Worm (Caenorhabditis elegans): Measurements from ENCODE around the gene idpp-2.

DNA sequence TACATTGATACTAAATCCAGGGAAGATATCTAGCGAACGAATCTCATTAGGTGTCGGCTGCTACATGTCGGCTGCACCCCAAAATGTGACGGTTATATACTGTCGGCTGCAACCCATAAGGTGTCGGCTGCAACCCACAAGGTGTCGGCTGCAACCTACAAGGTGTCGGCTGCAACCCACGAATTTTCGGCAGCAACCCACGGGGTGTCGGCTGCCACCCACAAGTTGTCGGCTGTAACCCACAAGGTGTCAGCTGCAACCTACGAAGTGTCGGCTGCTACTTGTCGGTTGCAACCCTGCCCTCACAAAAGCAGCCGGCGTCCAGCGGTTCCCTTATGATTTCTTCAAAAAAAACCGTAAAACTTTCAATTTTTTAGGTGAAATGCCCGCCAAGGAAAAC lies 28.4 kb downstream of the idpp-2 start:
- TF ChIP-seq sdc-2 (tag; optimal IDR thresholded peaks at IDR 0.05), result no peak
- no peak for TF ChIP-seq nfya-1 (tag; optimal IDR thresholded peaks at IDR 0.05)
- no peak for TF ChIP-seq ama-1 (optimal IDR thresholded peaks at IDR 0.05)
- no peak for TF ChIP-seq rnt-1 (tag; optimal IDR thresholded peaks at IDR 0.05)
- TF ChIP-seq T23F11.4 (GFP tag; optimal IDR thresholded peaks at IDR 0.05), result no peak
- TF ChIP-seq sox-4 (tag; optimal IDR thresholded peaks at IDR 0.05), result no peak
- TF ChIP-seq fkh-6 (tag; optimal IDR thresholded peaks at IDR 0.05), result no peak

Data from whole organism, late embryonic.